Worm (Caenorhabditis elegans) whole organism, early embryonic: ENCODE results near the gene phf-34.

Experiments used
- B0310.2 ChIP-seq: sonication (generic microtip); optimal IDR thresholded peaks from 2 replicates; lab custom pipeline; 2016; ENCODE audit warnings: mild to moderate bottlenecking, missing genetic modification characterization, missing compliant biosample characterization
- F13C5.2 ChIP-seq: sonication (generic microtip); optimal IDR thresholded peaks from 2 replicates; lab custom pipeline; 2017; ENCODE audit warnings: mild to moderate bottlenecking, missing genetic modification characterization, inconsistent platforms, missing compliant biosample characterization
- aly-1 ChIP-seq: sonication (generic microtip); optimal IDR thresholded peaks from 2 replicates; lab custom pipeline; 2016; ENCODE audit warnings: missing genetic modification characterization, missing compliant biosample characterization
- ama-1 ChIP-seq: fragments of 150-350 bp; optimal IDR thresholded peaks from 2 replicates; lab custom pipeline; 2014
- ceh-13 ChIP-seq: fragments of 200-800 bp; sonication (Bioruptor generic); optimal IDR thresholded peaks from 2 replicates; lab custom pipeline; 2018; ENCODE audit warnings: mild to moderate bottlenecking, missing genetic modification characterization, missing compliant biosample characterization
- ceh-36 ChIP-seq: sonication (generic microtip); optimal IDR thresholded peaks from 2 replicates; lab custom pipeline; 2016; ENCODE audit warnings: missing genetic modification characterization, inconsistent platforms, missing compliant biosample characterization
- ets-7 ChIP-seq: sonication (generic microtip); optimal IDR thresholded peaks from 2 replicates; lab custom pipeline; 2016; ENCODE audit warnings: missing genotype, missing genetic modification characterization, missing compliant biosample characterization
- flt-1 ChIP-seq: fragments of 200-800 bp; sonication (Bioruptor generic); IDR thresholded peaks from 2 replicates; pipeline ENCODE4 v1.3.6; 2022; ENCODE audit warnings: missing genetic modification characterization, missing compliant biosample characterization
- hmbx-1 ChIP-seq: sonication (generic microtip); optimal IDR thresholded peaks from 2 replicates; lab custom pipeline; 2016; ENCODE audit warnings: mild to moderate bottlenecking, missing genetic modification characterization, missing compliant biosample characterization
- hmg-4 ChIP-seq: fragments of 200-800 bp; sonication (Bioruptor generic); optimal IDR thresholded peaks from 2 replicates; lab custom pipeline; 2018; ENCODE audit warnings: mild to moderate bottlenecking, missing genetic modification characterization, missing compliant biosample characterization
- hnd-1 ChIP-seq: sonication (generic microtip); optimal IDR thresholded peaks from 2 replicates; lab custom pipeline; 2016; ENCODE audit warnings: missing genetic modification characterization, missing compliant biosample characterization
- pes-1 ChIP-seq: fragments of 200-800 bp; sonication (Bioruptor generic); IDR thresholded peaks from 2 replicates; pipeline ENCODE4 v1.3.6; 2022; ENCODE audit warnings: missing genetic modification reagents, missing genetic modification characterization, missing compliant biosample characterization
- scrt-1 ChIP-seq: fragments of 200-800 bp; sonication (Bioruptor generic); IDR thresholded peaks from 2 replicates; pipeline ENCODE4 v1.3.6; 2022; ENCODE audit warnings: missing genetic modification characterization, missing compliant biosample characterization
- sea-1 ChIP-seq: fragments of 200-800 bp; sonication (Bioruptor generic); conservative IDR thresholded peaks from 2 replicates; pipeline ENCODE4 v1.3.6; 2022; ENCODE audit warnings: missing genetic modification characterization, missing compliant biosample characterization
- tbx-11 ChIP-seq: fragments of 200-800 bp; sonication (Bioruptor generic); IDR thresholded peaks from 2 replicates; pipeline ENCODE4 v1.3.6; 2022; ENCODE audit warnings: missing genetic modification characterization, missing compliant biosample characterization
- tbx-37 ChIP-seq: fragments of 200-800 bp; sonication (Bioruptor generic); conservative IDR thresholded peaks from 2 replicates; pipeline ENCODE4 v1.3.6; 2022; ENCODE audit warnings: missing genetic modification reagents, missing genetic modification characterization, missing compliant biosample characterization
- tra-4 ChIP-seq: sonication (generic microtip); optimal IDR thresholded peaks from 2 replicates; lab custom pipeline; 2017; ENCODE audit warnings: missing genetic modification characterization, missing compliant biosample characterization

The phf-34 gene

DNA sequence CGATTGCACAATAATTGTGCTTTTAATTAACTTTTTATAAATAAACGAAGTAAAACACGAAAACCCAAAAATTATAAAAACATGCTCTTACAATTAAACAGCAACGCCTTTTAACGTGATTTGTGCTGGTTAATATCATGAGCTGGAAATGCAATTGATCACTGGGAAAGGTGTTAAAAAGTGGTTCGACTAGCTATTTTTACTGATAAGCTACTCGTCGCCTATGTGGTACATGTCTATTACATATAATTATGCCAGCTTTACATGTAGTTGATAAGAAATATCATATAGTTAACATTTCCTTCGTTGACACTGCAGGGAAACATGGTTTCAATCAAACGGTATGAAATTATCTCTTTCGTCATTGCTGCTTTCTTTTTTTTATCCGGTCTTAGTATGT is 41.2 kb downstream of the phf-34 start, which contains the start of gene scav-5:
Gene scav-5 (plus strand): TSS at position 297 of the 400 bp plus-strand sequence.
- TF ChIP-seq pes-1 (GFP tag; lab: Robert Waterston, UW), result no peak
- TF ChIP-seq F13C5.2 (tag; lab: Kevin White, UChicago), result no peak
- no peak for TF ChIP-seq aly-1
- no peak for TF ChIP-seq hnd-1 (tag; lab: Kevin White, UChicago)
- TF ChIP-seq ets-7 (tag; lab: Kevin White, UChicago), result no peak
- no peak for TF ChIP-seq flt-1 (GFP tag; lab: Robert Waterston, UW)
- TF ChIP-seq ceh-13 (GFP tag; lab: Kevin White, UChicago), result no peak
- TF ChIP-seq B0310.2, result no peak
- no peak for TF ChIP-seq ceh-36 (tag; lab: Kevin White, UChicago)
- no peak for TF ChIP-seq sea-1 (GFP tag; lab: Robert Waterston, UW)
- no peak for TF ChIP-seq ama-1 (lab: Kevin White, UChicago)

- no peak for TF ChIP-seq B0310.2
- TF ChIP-seq tbx-11 (GFP tag; lab: Robert Waterston, UW), result no peak
- TF ChIP-seq F13C5.2 (tag; lab: Kevin White, UChicago), result no peak
- no peak for TF ChIP-seq scrt-1
- no peak for TF ChIP-seq pes-1 (GFP tag; lab: Robert Waterston, UW)
- TF ChIP-seq aly-1, result no peak
- TF ChIP-seq flt-1 (GFP tag; lab: Robert Waterston, UW), result no peak
- TF ChIP-seq tbx-37 (GFP tag; lab: Robert Waterston, UW), result no peak
- no peak for TF ChIP-seq hnd-1 (tag; lab: Kevin White, UChicago)
- no peak for TF ChIP-seq ceh-13 (GFP tag; lab: Kevin White, UChicago)
- no peak for TF ChIP-seq hmbx-1
- no peak for TF ChIP-seq ceh-36 (tag; lab: Kevin White, UChicago)
- TF ChIP-seq ama-1 (lab: Kevin White, UChicago), result no peak
- TF ChIP-seq hmg-4, result no peak
- no peak for TF ChIP-seq tra-4 (tag; lab: Kevin White, UChicago)
- TF ChIP-seq sea-1 (GFP tag; lab: Robert Waterston, UW), result no peak
- no peak for TF ChIP-seq ets-7 (tag; lab: Kevin White, UChicago)
Measured at ce11 chrX:9856618-9857017, 42.7 kb downstream of the phf-34 start, which contains the start of gene R07B1.11. R07B1.11 (plus strand) TSS chrX:9856918.

ce11 chrX:9851745-9852330 is 47.4 kb downstream of the phf-34 start, which contains the start of gene lec-7:
lec-7 (plus strand) TSS chrX:9852041.
- TF ChIP-seq tra-4 (tag; lab: Kevin White, UChicago), result no peak
- no peak for TF ChIP-seq ceh-36 (tag; lab: Kevin White, UChicago)
- TF ChIP-seq pes-1 (GFP tag; lab: Robert Waterston, UW), result no peak
- no peak for TF ChIP-seq aly-1
- TF ChIP-seq hmbx-1, result no peak
- TF ChIP-seq hmg-4, result no peak
- no peak for TF ChIP-seq tbx-37 (GFP tag; lab: Robert Waterston, UW)
- TF ChIP-seq F13C5.2 (tag; lab: Kevin White, UChicago), result no peak
- no peak for TF ChIP-seq flt-1 (GFP tag; lab: Robert Waterston, UW)
- no peak for TF ChIP-seq hnd-1 (tag; lab: Kevin White, UChicago)
- no peak for TF ChIP-seq ama-1 (lab: Kevin White, UChicago)
- TF ChIP-seq B0310.2, result no peak
- no peak for TF ChIP-seq sea-1 (GFP tag; lab: Robert Waterston, UW)
- no peak for TF ChIP-seq tbx-11 (GFP tag; lab: Robert Waterston, UW)
- TF ChIP-seq ets-7 (tag; lab: Kevin White, UChicago), result no peak
- TF ChIP-seq scrt-1, result no peak
- TF ChIP-seq ceh-13 (GFP tag; lab: Kevin White, UChicago), result no peak

ce11 chrX:9850258-9850657 is 49.0 kb downstream of the phf-34 start, which contains the start of gene lec-8:
lec-8 (plus strand) TSS chrX:9850571.
- TF ChIP-seq B0310.2 (no peak), F13C5.2 (tag; lab: Kevin White, UChicago) (no peak), tbx-37 (GFP tag; lab: Robert Waterston, UW) (no peak), ama-1 (lab: Kevin White, UChicago) (no peak), ceh-36 (tag; lab: Kevin White, UChicago) (no peak), scrt-1 (no peak), ceh-13 (GFP tag; lab: Kevin White, UChicago) (no peak), aly-1 (no peak), sea-1 (GFP tag; lab: Robert Waterston, UW) (no peak), tra-4 (tag; lab: Kevin White, UChicago) (no peak), flt-1 (GFP tag; lab: Robert Waterston, UW) (no peak), tbx-11 (GFP tag; lab: Robert Waterston, UW) (no peak), pes-1 (GFP tag; lab: Robert Waterston, UW) (no peak), hmbx-1 (no peak), hmg-4 (no peak), hnd-1 (tag; lab: Kevin White, UChicago) (no peak), ets-7 (tag; lab: Kevin White, UChicago) (no peak)

DNA sequence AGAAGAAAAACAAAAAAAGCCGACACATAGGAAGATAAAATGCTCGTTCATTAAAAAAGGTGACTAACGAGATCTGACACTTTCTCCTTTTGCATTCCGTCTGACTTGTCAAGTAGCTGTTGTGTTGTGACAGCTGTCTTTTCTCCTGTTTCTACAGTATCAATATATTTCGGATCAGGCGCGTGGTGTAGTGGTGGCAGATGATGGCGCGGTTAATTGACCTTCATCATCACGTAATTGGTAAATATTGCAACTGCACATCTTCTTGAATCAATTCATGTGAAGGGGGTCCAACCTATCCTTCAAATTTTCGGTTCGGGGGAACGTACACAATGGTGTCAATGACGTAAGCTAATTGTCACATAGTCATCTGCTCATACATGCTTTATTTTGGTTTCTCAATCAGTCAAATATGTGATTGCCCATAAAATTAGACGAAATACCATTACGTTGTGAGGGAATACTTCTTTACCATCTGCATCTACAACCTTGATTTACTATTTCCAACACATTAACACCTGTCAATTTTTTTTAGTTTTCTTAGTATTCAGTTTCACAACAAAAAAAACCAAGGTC is 51.0 kb downstream of the phf-34 start:
- TF ChIP-seq aly-1, result no peak
- no peak for TF ChIP-seq hnd-1 (tag; lab: Kevin White, UChicago)
- no peak for TF ChIP-seq tbx-37 (GFP tag; lab: Robert Waterston, UW)
- no peak for TF ChIP-seq pes-1 (GFP tag; lab: Robert Waterston, UW)
- TF ChIP-seq B0310.2, result no peak
- no peak for TF ChIP-seq ama-1 (lab: Kevin White, UChicago)
- no peak for TF ChIP-seq F13C5.2 (tag; lab: Kevin White, UChicago)
- TF ChIP-seq flt-1 (GFP tag; lab: Robert Waterston, UW), result no peak
- TF ChIP-seq hmbx-1, result no peak
- TF ChIP-seq sea-1 (GFP tag; lab: Robert Waterston, UW), result no peak
- no peak for TF ChIP-seq ets-7 (tag; lab: Kevin White, UChicago)
- no peak for TF ChIP-seq ceh-36 (tag; lab: Kevin White, UChicago)
- TF ChIP-seq ceh-13 (GFP tag; lab: Kevin White, UChicago), result no peak
